Fruit fly (Drosophila melanogaster) whole organism, embryonic: ENCODE results near the gene mldr.

Experiments used
- CG1024 ChIP-seq: fragments of 200-800 bp; sonication (Bioruptor generic); IDR thresholded peaks from 2 replicates; pipeline ENCODE4 v1.3.6; 2022; ENCODE audit warnings: missing biosample characterization, missing genetic modification characterization
- CG10366 ChIP-seq: fragments of 200-800 bp; sonication (Bioruptor generic); IDR thresholded peaks from 2 replicates; pipeline ENCODE4 v1.3.6; 2022; ENCODE audit warnings: missing biosample characterization, missing genetic modification characterization
- CG11085 ChIP-seq: fragments of 200-800 bp; sonication (Bioruptor generic); IDR thresholded peaks from 2 replicates; pipeline ENCODE4 v1.3.6; 2022; ENCODE audit warnings: missing biosample characterization, missing genetic modification characterization
- CG11504 ChIP-seq: fragments of 200-800 bp; sonication (Bioruptor generic); optimal IDR thresholded peaks from 3 replicates; lab custom pipeline; 2019; ENCODE audit warnings: missing biosample characterization, mild to moderate bottlenecking, missing genetic modification characterization, moderate library complexity
- CG12104 ChIP-seq: fragments of 200-800 bp; sonication (Bioruptor generic); optimal IDR thresholded peaks from 3 replicates; lab custom pipeline; 2016; ENCODE audit warnings: missing biosample characterization, missing genetic modification characterization
- CG12942 ChIP-seq: fragments of 200-800 bp; sonication (Bioruptor generic); optimal IDR thresholded peaks from 3 replicates; lab custom pipeline; 2016; ENCODE audit warnings: missing biosample characterization, missing genetic modification characterization
- CG14014 ChIP-seq: fragments of 200-800 bp; sonication (Bioruptor generic); IDR thresholded peaks from 2 replicates; pipeline ENCODE4 v1.3.6; 2022; ENCODE audit warnings: missing biosample characterization, missing genetic modification characterization
- CG14710 ChIP-seq: fragments of 200-800 bp; sonication (Bioruptor generic); optimal IDR thresholded peaks from 3 replicates; lab custom pipeline; 2019; ENCODE audit warnings: missing biosample characterization, mild to moderate bottlenecking, missing genetic modification characterization, moderate library complexity
- CG15514 ChIP-seq: fragments of 200-800 bp; sonication (Bioruptor generic); optimal IDR thresholded peaks from 3 replicates; lab custom pipeline; 2017; ENCODE audit warnings: missing biosample characterization, missing genetic modification characterization, mild to moderate bottlenecking, moderate library complexity, missing genetic modification reagents
- CG15601 ChIP-seq: fragments of 200-800 bp; sonication (Bioruptor generic); optimal IDR thresholded peaks from 3 replicates; lab custom pipeline; 2019; ENCODE audit warnings: missing biosample characterization, mild to moderate bottlenecking, missing genetic modification characterization, moderate library complexity
- CG16813 ChIP-seq: fragments of 200-800 bp; sonication (Bioruptor generic); IDR thresholded peaks from 3 replicates; pipeline ENCODE4 v1.3.6; 2022; ENCODE audit warnings: missing biosample characterization, missing genetic modification characterization; ENCODE audit not compliant: partially characterized antibody
- CG17359 ChIP-seq: fragments of 200-800 bp; sonication (Bioruptor generic); optimal IDR thresholded peaks from 3 replicates; lab custom pipeline; 2018; ENCODE audit warnings: missing biosample characterization, mild to moderate bottlenecking, missing genetic modification characterization, moderate library complexity
- CG17612 ChIP-seq: fragments of 200-800 bp; sonication (Bioruptor generic); IDR thresholded peaks from 2 replicates; pipeline ENCODE4 v1.3.6; 2022; ENCODE audit warnings: missing biosample characterization, missing genetic modification characterization
- CG18476 ChIP-seq: fragments of 200-800 bp; sonication (Bioruptor generic); optimal IDR thresholded peaks from 2 replicates; lab custom pipeline; 2016; ENCODE audit warnings: missing biosample characterization, mild to moderate bottlenecking, missing genetic modification characterization
- CG2120 ChIP-seq: fragments of 200-800 bp; sonication (Bioruptor generic); optimal IDR thresholded peaks from 3 replicates; lab custom pipeline; 2016; ENCODE audit warnings: missing biosample characterization, missing genetic modification characterization
- CG2678 ChIP-seq: fragments of 200-800 bp; sonication (Bioruptor generic); optimal IDR thresholded peaks from 3 replicates; lab custom pipeline; 2019; ENCODE audit warnings: missing biosample characterization, mild to moderate bottlenecking, missing genetic modification characterization, moderate library complexity
- CG31365 ChIP-seq: fragments of 200-800 bp; sonication (Bioruptor generic); optimal IDR thresholded peaks from 2 replicates; lab custom pipeline; 2018; ENCODE audit warnings: missing biosample characterization, mild to moderate bottlenecking, missing genetic modification characterization
- CG32532 ChIP-seq: fragments of 200-800 bp; sonication (Bioruptor generic); IDR thresholded peaks from 2 replicates; pipeline ENCODE4 v1.3.6; 2022; ENCODE audit warnings: missing biosample characterization, missing genetic modification characterization
- CG3407 ChIP-seq: fragments of 200-800 bp; sonication (Bioruptor generic); optimal IDR thresholded peaks from 2 replicates; lab custom pipeline; 2018; ENCODE audit warnings: missing biosample characterization, mild to moderate bottlenecking, missing genetic modification characterization
- CG4424 ChIP-seq: fragments of 200-800 bp; sonication (Bioruptor generic); optimal IDR thresholded peaks from 3 replicates; lab custom pipeline; 2016; ENCODE audit warnings: missing biosample characterization, missing genetic modification characterization
- CG4854 ChIP-seq: fragments of 200-800 bp; sonication (Bioruptor generic); optimal IDR thresholded peaks from 2 replicates; lab custom pipeline; 2016; ENCODE audit warnings: missing biosample characterization, missing genetic modification characterization, inconsistent platforms
- CG6689 ChIP-seq: fragments of 200-800 bp; sonication (Bioruptor generic); IDR thresholded peaks from 2 replicates; pipeline ENCODE4 v1.3.6; 2022; ENCODE audit warnings: missing biosample characterization, missing genetic modification characterization
- CG6813 ChIP-seq: fragments of 200-800 bp; sonication (Bioruptor generic); optimal IDR thresholded peaks from 2 replicates; lab custom pipeline; 2017; ENCODE audit warnings: missing biosample characterization, missing genetic modification characterization, mild to moderate bottlenecking, moderate library complexity, missing genetic modification reagents
- CG7271 ChIP-seq: fragments of 200-800 bp; sonication (Bioruptor generic); optimal IDR thresholded peaks from 2 replicates; lab custom pipeline; 2018; ENCODE audit warnings: missing biosample characterization, mild to moderate bottlenecking, missing genetic modification characterization, moderate library complexity
- CG9437 ChIP-seq: fragments of 200-800 bp; sonication (Bioruptor generic); optimal IDR thresholded peaks from 2 replicates; lab custom pipeline; 2018; ENCODE audit warnings: missing biosample characterization, mild to moderate bottlenecking, missing genetic modification characterization
- D19A ChIP-seq: fragments of 200-800 bp; optimal IDR thresholded peaks from 3 replicates; lab custom pipeline; 2019; ENCODE audit warnings: missing biosample characterization, mild to moderate bottlenecking, missing genetic modification characterization, moderate library complexity
- Drgx ChIP-seq: fragments of 200-800 bp; sonication (Bioruptor generic); IDR thresholded peaks from 2 replicates; pipeline ENCODE4 v1.3.6; 2022; ENCODE audit warnings: missing biosample characterization, missing genetic modification characterization
- Ets97D ChIP-seq: fragments of 200-800 bp; sonication (Bioruptor generic); optimal IDR thresholded peaks from 3 replicates; lab custom pipeline; 2016; ENCODE audit warnings: missing biosample characterization, missing genetic modification characterization
- Gsc ChIP-seq: fragments of 200-800 bp; sonication (Bioruptor generic); IDR thresholded peaks from 2 replicates; pipeline ENCODE4 v1.3.6; 2022; ENCODE audit warnings: missing biosample characterization, missing genetic modification characterization
- HHEX ChIP-seq: fragments of 200-800 bp; sonication (Bioruptor generic); optimal IDR thresholded peaks from 3 replicates; lab custom pipeline; 2017; ENCODE audit warnings: missing biosample characterization, mild to moderate bottlenecking, missing genetic modification characterization, missing genetic modification reagents
- HLH54F ChIP-seq: fragments of 200-800 bp; sonication (Bioruptor generic); optimal IDR thresholded peaks from 3 replicates; lab custom pipeline; 2016; ENCODE audit warnings: missing biosample characterization, missing genetic modification characterization
- HmgD ChIP-seq: fragments of 200-800 bp; sonication (Bioruptor generic); optimal IDR thresholded peaks from 3 replicates; lab custom pipeline; 2016; ENCODE audit warnings: missing biosample characterization, missing genetic modification characterization
- HmgZ ChIP-seq: fragments of 200-800 bp; sonication (Bioruptor generic); optimal IDR thresholded peaks from 2 replicates; lab custom pipeline; 2018; ENCODE audit warnings: missing biosample characterization, mild to moderate bottlenecking, missing genetic modification characterization
- Rfx ChIP-seq: fragments of 200-800 bp; sonication (Bioruptor generic); IDR thresholded peaks from 2 replicates; pipeline ENCODE4 v1.3.6; 2022; ENCODE audit warnings: missing biosample characterization, missing genetic modification characterization
- Vsx1 ChIP-seq: fragments of 200-800 bp; sonication (Bioruptor generic); optimal IDR thresholded peaks from 2 replicates; lab custom pipeline; 2017; ENCODE audit warnings: missing biosample characterization, mild to moderate bottlenecking, missing genetic modification characterization, missing genetic modification reagents
- al ChIP-seq: fragments of 200-800 bp; sonication (Bioruptor generic); IDR thresholded peaks from 2 replicates; pipeline ENCODE4 v1.3.6; 2022; ENCODE audit warnings: missing biosample characterization, missing genetic modification characterization
- chif ChIP-seq, 2 experiments: fragments of 200-800 bp; sonication (Bioruptor generic); optimal IDR thresholded peaks; 3 replicates each; lab custom pipeline; 2016; ENCODE audit warnings: missing biosample characterization in 2 of 2, missing genetic modification characterization in 2 of 2
- chinmo ChIP-seq: fragments of 200-800 bp; sonication (Bioruptor generic); IDR thresholded peaks from 4 replicates; pipeline ENCODE4 v1.3.6; 2022; ENCODE audit warnings: missing biosample characterization, missing genetic modification characterization; ENCODE audit not compliant: partially characterized antibody
- cwo ChIP-seq: fragments of 200-800 bp; sonication (Bioruptor generic); optimal IDR thresholded peaks from 3 replicates; lab custom pipeline; 2017; ENCODE audit warnings: missing biosample characterization, missing genetic modification characterization, mild to moderate bottlenecking, moderate library complexity, missing genetic modification reagents
- fd96Cb ChIP-seq: fragments of 200-800 bp; sonication (Bioruptor generic); optimal IDR thresholded peaks from 2 replicates; lab custom pipeline; 2018; ENCODE audit warnings: missing biosample characterization, mild to moderate bottlenecking, missing genetic modification characterization, moderate library complexity
- fru ChIP-seq: fragments of >200 bp; optimal IDR thresholded peaks from 2 replicates; lab custom pipeline; 2017
- mam ChIP-seq: fragments of 200-800 bp; sonication (Bioruptor generic); optimal IDR thresholded peaks from 3 replicates; lab custom pipeline; 2016; ENCODE audit warnings: missing biosample characterization, missing genetic modification characterization
- peb ChIP-seq: fragments of 200-800 bp; sonication (Bioruptor generic); IDR thresholded peaks from 2 replicates; pipeline ENCODE4 v1.3.6; 2022; ENCODE audit warnings: missing biosample characterization, missing genetic modification characterization
- repo ChIP-seq: fragments of 200-800 bp; sonication (Bioruptor generic); optimal IDR thresholded peaks from 2 replicates; lab custom pipeline; 2016; ENCODE audit warnings: missing biosample characterization, missing genetic modification characterization
- ro ChIP-seq: fragments of 200-800 bp; sonication (Bioruptor generic); IDR thresholded peaks from 2 replicates; pipeline ENCODE4 v1.3.6; 2022; ENCODE audit warnings: missing biosample characterization, missing genetic modification characterization
- seq ChIP-seq: fragments of 200-800 bp; sonication (Bioruptor generic); IDR thresholded peaks from 2 replicates; pipeline ENCODE4 v1.3.6; 2022; ENCODE audit warnings: missing biosample characterization, missing genetic modification characterization
- sisA ChIP-seq: fragments of 200-800 bp; sonication (Bioruptor generic); IDR thresholded peaks from 2 replicates; pipeline ENCODE4 v1.3.6; 2022; ENCODE audit warnings: missing biosample characterization, missing genetic modification characterization
- slou ChIP-seq: fragments of 200-800 bp; sonication (Bioruptor generic); optimal IDR thresholded peaks from 3 replicates; lab custom pipeline; 2016; ENCODE audit warnings: missing biosample characterization, missing genetic modification characterization
- ssp ChIP-seq: fragments of 200-800 bp; sonication (Bioruptor generic); IDR thresholded peaks from 2 replicates; pipeline ENCODE4 v1.3.6; 2022; ENCODE audit warnings: missing biosample characterization, missing genetic modification characterization
- zen ChIP-seq: fragments of 200-800 bp; sonication (Bioruptor generic); optimal IDR thresholded peaks from 3 replicates; lab custom pipeline; 2018; ENCODE audit warnings: missing biosample characterization, mild to moderate bottlenecking, missing genetic modification characterization, moderate library complexity

The mldr gene

dm6 chrX:6340593-6341068 lies 49.5 kb downstream of the mldr start (continued):
- TF ChIP-seq Gsc (GFP tag; lab: Robert Waterston, UW) (no peak), HLH54F (GFP tag; lab: Kevin White, UChicago) (peak; percentile 31), zen (tag; lab: Kevin White, UChicago) (no peak), chinmo (no peak), HmgZ (tag; lab: Kevin White, UChicago) (peak; percentile 73), CG16813 (GFP tag; lab: Robert Waterston, UW) (no peak), Rfx (peak; percentile 67), ro (GFP tag; lab: Robert Waterston, UW) (no peak), Ets97D (GFP tag; lab: Kevin White, UChicago) (no peak), CG6689 (GFP tag; lab: Robert Waterston, UW) (peak; percentile 73), CG9437 (GFP tag; lab: Kevin White, UChicago) (peak; percentile 71), CG12942 (GFP tag; lab: Kevin White, UChicago) (peak; percentile 11), fru (no peak), cwo (peak; percentile 17), HHEX (GFP tag; lab: Kevin White, UChicago) (peak; percentile 77), seq (peak; percentile 56; the same call in 1 of the 2 replicates), CG11085 (GFP tag; lab: Robert Waterston, UW) (peak; percentile 51; the same call in 1 of the 2 replicates), CG1024 (GFP tag; lab: Robert Waterston, UW) (0 out of 2 replicates have a peak, but pooled peaks have one; percentile 3), CG32532 (GFP tag; lab: Robert Waterston, UW) (peak; percentile 75; the same call in 1 of the 2 replicates), CG11504 (peak; percentile 88), CG4854 (GFP tag; lab: Kevin White, UChicago) (peak; percentile 37), sisA (GFP tag; lab: Robert Waterston, UW) (no peak), CG7271 (no peak), HmgD (GFP tag; lab: Kevin White, UChicago) (no peak), CG31365 (tag; lab: Kevin White, UChicago) (peak; percentile 10), fd96Cb (tag; lab: Kevin White, UChicago) (peak; percentile 67), CG4424 (GFP tag; lab: Kevin White, UChicago) (peak; percentile 68), CG17359 (tag; lab: Kevin White, UChicago) (peak; percentile 68), CG14014 (GFP tag; lab: Robert Waterston, UW) (peak; percentile 31; the same call in 1 of the 2 replicates), ssp (GFP tag; lab: Robert Waterston, UW) (peak; percentile 28; the same call in 1 of the 2 replicates), Drgx (GFP tag; lab: Robert Waterston, UW) (peak; percentile 60), CG14710 (tag; lab: Kevin White, UChicago) (peak; percentile 66), CG2678 (tag; lab: Kevin White, UChicago) (peak; percentile 93), slou (GFP tag; lab: Kevin White, UChicago) (no peak), chif (GFP tag; optimal IDR thresholded peaks at IDR 0.05; lab: Kevin White, UChicago) (peak in 1 of 2 experiments; percentile 3), CG6813 (peak; percentile 63), CG10366 (peak; percentile 57), mam (GFP tag; lab: Kevin White, UChicago) (peak; percentile 47), repo (GFP tag; lab: Kevin White, UChicago) (no peak), CG15514 (GFP tag; lab: Kevin White, UChicago) (peak; percentile 58), CG18476 (peak; percentile 43), D19A (tag; lab: Kevin White, UChicago) (peak; percentile 70), CG3407 (peak; percentile 50), CG17612 (GFP tag; lab: Robert Waterston, UW) (0 out of 2 replicates have a peak, but pooled peaks have one; percentile 28), CG2120 (GFP tag; lab: Kevin White, UChicago) (peak; percentile 66), Vsx1 (GFP tag; lab: Kevin White, UChicago) (peak; percentile 61), CG12104 (GFP tag; lab: Kevin White, UChicago) (peak; percentile 70), peb (GFP tag; lab: Robert Waterston, UW) (peak; percentile 35; the same call in 1 of the 2 replicates), CG15601 (tag; lab: Kevin White, UChicago) (peak; percentile 75), al (GFP tag; lab: Robert Waterston, UW) (peak; percentile 57)
